Fruit fly (Drosophila melanogaster): ENCODE data around the gene Agpat3.
A peak's percentile ranks its signal among the peaks of the same experiment; 100 is the strongest.

The Agpat3 gene

dm6 chr3L:16359795-16360194 is 26.0 kb downstream of the Agpat3 start:
- TF ChIP-seq CG8301 (tag; optimal IDR thresholded peaks at IDR 0.05) (no peak), CG32121 (GFP tag; IDR thresholded peaks at IDR 0.05) (no peak), CG14655 (GFP tag; optimal IDR thresholded peaks at IDR 0.05) (no peak), Ets98B (GFP tag; IDR thresholded peaks at IDR 0.05) (no peak), CG12605 (GFP tag; IDR thresholded peaks at IDR 0.05) (no peak), CG8159 (tag; optimal IDR thresholded peaks at IDR 0.05) (no peak)

DNA sequence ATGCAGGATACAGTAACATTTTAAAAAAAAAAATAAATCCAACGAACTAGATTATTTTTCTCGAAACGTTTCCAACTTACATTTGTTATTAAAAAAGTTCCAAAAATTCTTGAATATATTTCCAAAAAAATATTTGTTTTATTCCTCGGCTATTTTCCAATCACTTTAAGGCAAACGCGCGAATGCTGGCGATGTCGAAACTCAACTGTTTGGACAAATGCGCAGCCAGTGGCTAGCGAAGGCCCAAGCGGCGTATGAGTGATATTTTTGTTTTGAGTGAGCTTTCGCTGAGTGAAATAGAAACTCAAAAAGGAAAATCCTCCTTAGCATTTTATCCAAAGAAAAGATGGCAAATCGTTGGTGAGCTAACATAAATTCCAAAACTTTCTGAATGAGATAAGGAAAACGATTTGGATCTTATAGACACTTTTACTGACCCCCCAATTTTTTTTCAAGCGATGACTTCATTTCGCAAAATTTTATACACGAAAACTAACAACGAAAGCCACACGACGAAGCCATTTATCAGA is 26.5 kb downstream of the Agpat3 start, which contains the start of gene ringer:
TSS of gene ringer (minus strand) at position 210 of the 530 bp plus-strand sequence.
- no peak for TF ChIP-seq CG9948 (tag; optimal IDR thresholded peaks at IDR 0.05)
- TF ChIP-seq CG13204 (GFP tag; optimal IDR thresholded peaks at IDR 0.05) = no peak
- TF ChIP-seq Ets98B (GFP tag; IDR thresholded peaks at IDR 0.05) = no peak
- TF ChIP-seq CG12605 (GFP tag; IDR thresholded peaks at IDR 0.05) = no peak
- TF ChIP-seq D1 (tag; optimal IDR thresholded peaks at IDR 0.05) = no peak
- no peak for TF ChIP-seq CG17806 (tag; optimal IDR thresholded peaks at IDR 0.05)
- no peak for TF ChIP-seq Pif1A (GFP tag; optimal IDR thresholded peaks at IDR 0.05)

- TF ChIP-seq CG9948 (tag; optimal IDR thresholded peaks at IDR 0.05) (peak; percentile 27), CG15710 (tag; optimal IDR thresholded peaks at IDR 0.05) (peak; percentile 16), CG10348 (GFP tag; IDR thresholded peaks at IDR 0.05) (no peak), D1 (tag; optimal IDR thresholded peaks at IDR 0.05) (peak; percentile 52), CG8159 (tag; optimal IDR thresholded peaks at IDR 0.05) (peak; percentile 62)
These were observed 27.9 kb downstream of the Agpat3 start for dm6 chr3L:16357860-16358259.

- TF ChIP-seq EcR (GFP tag; optimal IDR thresholded peaks at IDR 0.05) (peak; percentile 91), fd96Ca (GFP tag; IDR thresholded peaks at IDR 0.05) (no peak)
These were observed 28.5 kb downstream of the Agpat3 start for dm6 chr3L:16357187-16357728.

dm6 chr3L:16356171-16356765 is 29.5 kb downstream of the Agpat3 start:
- no peak for TF ChIP-seq CG14655 (GFP tag; optimal IDR thresholded peaks at IDR 0.05)
- TF ChIP-seq D1 (tag; optimal IDR thresholded peaks at IDR 0.05) = no peak
- no peak for TF ChIP-seq Ets98B (GFP tag; IDR thresholded peaks at IDR 0.05)
- no peak for TF ChIP-seq gl (tag; optimal IDR thresholded peaks at IDR 0.05)
- 0 out of 3 replicates have a peak, but pooled peaks have one; percentile 9 for TF ChIP-seq fd96Ca (GFP tag; IDR thresholded peaks at IDR 0.05)
- no peak for TF ChIP-seq Snoo (tag; optimal IDR thresholded peaks at IDR 0.05)
- TF ChIP-seq Pif1A (GFP tag; optimal IDR thresholded peaks at IDR 0.05) = no peak
- TF ChIP-seq CG8159 (tag; optimal IDR thresholded peaks at IDR 0.05) = no peak
- no peak for TF ChIP-seq CG10348 (GFP tag; IDR thresholded peaks at IDR 0.05)

dm6 chr3L:16354197-16354596 is 31.6 kb downstream of the Agpat3 start, which contains the start of gene Pdh:
TSS of gene Pdh (minus strand) at chr3L:16354297.
- TF ChIP-seq CG8301 (tag; optimal IDR thresholded peaks at IDR 0.05) (no peak), CG15710 (tag; optimal IDR thresholded peaks at IDR 0.05) (no peak), CG9948 (tag; optimal IDR thresholded peaks at IDR 0.05) (no peak), Ets98B (GFP tag; IDR thresholded peaks at IDR 0.05) (no peak), Pif1A (GFP tag; optimal IDR thresholded peaks at IDR 0.05) (no peak), CG13204 (GFP tag; optimal IDR thresholded peaks at IDR 0.05) (no peak), CG12605 (GFP tag; IDR thresholded peaks at IDR 0.05) (no peak), gl (tag; optimal IDR thresholded peaks at IDR 0.05) (no peak), Snoo (tag; optimal IDR thresholded peaks at IDR 0.05) (no peak), CG32121 (GFP tag; IDR thresholded peaks at IDR 0.05) (no peak), CG34367 (tag; optimal IDR thresholded peaks at IDR 0.05) (no peak), rn (GFP tag; IDR thresholded peaks at IDR 0.05) (no peak), CG4496 (GFP tag; IDR thresholded peaks at IDR 0.05) (no peak), EcR (GFP tag; optimal IDR thresholded peaks at IDR 0.05) (no peak), CG10348 (GFP tag; IDR thresholded peaks at IDR 0.05) (no peak), CG8159 (tag; optimal IDR thresholded peaks at IDR 0.05) (no peak)

DNA sequence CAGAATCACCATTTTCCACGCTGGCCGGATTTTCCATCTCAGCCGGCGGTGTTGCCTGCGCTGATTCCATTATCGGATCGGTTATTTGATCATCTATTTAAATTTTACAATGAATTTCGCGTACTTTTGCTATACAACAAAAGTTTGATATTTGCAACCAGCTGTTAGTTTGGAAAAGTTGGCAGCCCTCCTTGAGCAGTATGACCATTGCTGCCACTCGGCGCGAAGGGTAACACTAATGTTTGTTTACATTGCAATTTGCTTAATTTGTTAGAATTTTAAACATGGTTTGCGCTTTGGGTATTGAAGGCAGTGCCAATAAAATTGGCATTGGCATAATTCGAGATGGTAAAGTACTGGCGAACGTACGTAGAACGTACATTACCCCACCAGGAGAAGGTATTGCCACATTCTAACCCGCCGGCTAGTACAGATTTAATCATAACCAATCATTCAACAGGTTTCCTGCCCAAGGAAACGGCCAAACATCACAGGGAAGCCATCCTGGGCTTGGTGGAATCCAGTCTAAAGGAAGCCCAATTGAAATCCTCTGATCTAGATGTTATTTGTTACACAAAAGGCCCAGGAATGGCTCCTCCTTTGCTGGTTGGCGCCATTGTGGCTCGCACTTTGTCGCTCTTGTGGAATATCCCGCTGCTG is 33.9 kb downstream of the Agpat3 start, which contains the start of the genes Golgin104 and Tcs3:
TSS of gene Golgin104 (minus strand) at position 182 of the 660 bp plus-strand sequence.
TSS of gene Tcs3 (plus strand) at position 222 of the 660 bp plus-strand sequence.
- no peak for TF ChIP-seq CG8301 (tag; optimal IDR thresholded peaks at IDR 0.05)
- no peak for TF ChIP-seq CG34367 (tag; optimal IDR thresholded peaks at IDR 0.05)
- no peak for TF ChIP-seq CG4496 (GFP tag; IDR thresholded peaks at IDR 0.05)
- no peak; the same call in 2 of the 3 replicates for TF ChIP-seq fd96Ca (GFP tag; IDR thresholded peaks at IDR 0.05)
- no peak for TF ChIP-seq CG9948 (tag; optimal IDR thresholded peaks at IDR 0.05)
- no peak for TF ChIP-seq gl (tag; optimal IDR thresholded peaks at IDR 0.05)
- no peak for TF ChIP-seq CG8159 (tag; optimal IDR thresholded peaks at IDR 0.05)
- no peak for TF ChIP-seq Ets98B (GFP tag; IDR thresholded peaks at IDR 0.05)
- TF ChIP-seq CG13204 (GFP tag; optimal IDR thresholded peaks at IDR 0.05) = no peak
- TF ChIP-seq CG17806 (tag; optimal IDR thresholded peaks at IDR 0.05) = no peak
- TF ChIP-seq CG10348 (GFP tag; IDR thresholded peaks at IDR 0.05) = no peak
- no peak for TF ChIP-seq CG32121 (GFP tag; IDR thresholded peaks at IDR 0.05)
- TF ChIP-seq Pif1B (GFP tag; optimal IDR thresholded peaks at IDR 0.05) = no peak
- TF ChIP-seq CG12605 (GFP tag; IDR thresholded peaks at IDR 0.05) = no peak
